Fruit fly (Drosophila melanogaster): ENCODE results near the gene CG34305.
"Not testable (repeated sequence)": the region's sequence is repeated elsewhere in the genome, so short reads cannot be mapped to it uniquely, and the experiment has no call there.

The CG34305 gene

dm6 chr3R:4215264-4215993 lies 27.5 kb downstream of the CG34305 start, which contains the start of gene CG14636:
TSS of gene CG14636 (minus strand) at chr3R:4215314.
- TF ChIP-seq CG33017 (tag; optimal IDR thresholded peaks at IDR 0.05) (no peak), pad (GFP tag; optimal IDR thresholded peaks at IDR 0.05) (no peak), CG5204 (GFP tag; optimal IDR thresholded peaks at IDR 0.05) (no peak), CG11617 (GFP tag; optimal IDR thresholded peaks at IDR 0.05) (no peak), CG7101 (tag; optimal IDR thresholded peaks at IDR 0.05) (no peak), cic (GFP tag; optimal IDR thresholded peaks at IDR 0.05) (no peak), toe (GFP tag; optimal IDR thresholded peaks at IDR 0.05) (no peak), CG1620 (GFP tag; optimal IDR thresholded peaks at IDR 0.05) (no peak)

dm6 chr3R:4214601-4215000 lies 28.3 kb downstream of the CG34305 start:
- no peak for TF ChIP-seq CG11617 (GFP tag; optimal IDR thresholded peaks at IDR 0.05)
- TF ChIP-seq Clk (GFP tag; optimal IDR thresholded peaks at IDR 0.05) = no peak
- no peak for TF ChIP-seq bab1 (GFP tag; optimal IDR thresholded peaks at IDR 0.05)
- no peak for TF ChIP-seq ovo (GFP tag; optimal IDR thresholded peaks at IDR 0.05)
- TF ChIP-seq cnc (optimal IDR thresholded peaks at IDR 0.05) = no peak
- no peak for TF ChIP-seq CG33017 (tag; optimal IDR thresholded peaks at IDR 0.05)
- TF ChIP-seq toe (GFP tag; optimal IDR thresholded peaks at IDR 0.05) = no peak
- TF ChIP-seq CG1620 (GFP tag; optimal IDR thresholded peaks at IDR 0.05) = no peak
- TF ChIP-seq cic (GFP tag; optimal IDR thresholded peaks at IDR 0.05) = no peak
- no peak for TF ChIP-seq CG7045 (GFP tag; optimal IDR thresholded peaks at IDR 0.05)
- TF ChIP-seq CG14711 (tag; optimal IDR thresholded peaks at IDR 0.05) = no peak
- TF ChIP-seq CG7101 (tag; optimal IDR thresholded peaks at IDR 0.05) = no peak
- no peak for TF ChIP-seq CG12768 (GFP tag; optimal IDR thresholded peaks at IDR 0.05)
- no peak for TF ChIP-seq pad (GFP tag; optimal IDR thresholded peaks at IDR 0.05)

dm6 chr3R:4214038-4214437 lies 28.9 kb downstream of the CG34305 start:
- TF ChIP-seq CG7045 (GFP tag; optimal IDR thresholded peaks at IDR 0.05) (peak; percentile 39), CG33017 (tag; optimal IDR thresholded peaks at IDR 0.05) (peak; percentile 12), CG12768 (GFP tag; optimal IDR thresholded peaks at IDR 0.05) (peak; percentile 53), kay (GFP tag; ENCODE audit: borderline replicate concordance) (no peak), toe (GFP tag; optimal IDR thresholded peaks at IDR 0.05) (peak; percentile 23), CG5204 (GFP tag; optimal IDR thresholded peaks at IDR 0.05) (peak; percentile 61), Mnt (GFP tag; optimal IDR thresholded peaks at IDR 0.05) (no peak), CG7101 (tag; optimal IDR thresholded peaks at IDR 0.05) (peak; percentile 17), tj (GFP tag; optimal IDR thresholded peaks at IDR 0.05) (peak; percentile 3), pad (GFP tag; optimal IDR thresholded peaks at IDR 0.05) (no peak), Hr96 (GFP tag; optimal IDR thresholded peaks at IDR 0.05) (peak; percentile 25)

- not testable (repeated sequence) for TF ChIP-seq CG14711 (tag; optimal IDR thresholded peaks at IDR 0.05); kay (GFP tag; ENCODE audit: borderline replicate concordance); CG33017 (tag; optimal IDR thresholded peaks at IDR 0.05)
Measured at dm6 chr3R:4211483-4211882, 31.5 kb downstream of the CG34305 start, which contains the start of gene aux. TSS of gene aux (plus strand) at chr3R:4211783.

dm6 chr3R:4197055-4197454 lies 45.9 kb downstream of the CG34305 start, which contains the start of gene beta-Man:
TSS of gene beta-Man (plus strand) at chr3R:4197206.
- peak; percentile 20 for TF ChIP-seq tj (GFP tag; optimal IDR thresholded peaks at IDR 0.05)
- TF ChIP-seq kay (GFP tag; ENCODE audit: borderline replicate concordance) = no peak
- peak; percentile 8 for TF ChIP-seq CG12768 (GFP tag; optimal IDR thresholded peaks at IDR 0.05)
- TF ChIP-seq CG33017 (tag; optimal IDR thresholded peaks at IDR 0.05) = no peak
- no peak for TF ChIP-seq toe (GFP tag; optimal IDR thresholded peaks at IDR 0.05)
- TF ChIP-seq Clk (GFP tag; optimal IDR thresholded peaks at IDR 0.05) = no peak
- TF ChIP-seq cnc (optimal IDR thresholded peaks at IDR 0.05) = no peak
- TF ChIP-seq cic (GFP tag; optimal IDR thresholded peaks at IDR 0.05) = peak; percentile 2
- TF ChIP-seq CG11617 (GFP tag; optimal IDR thresholded peaks at IDR 0.05) = no peak
- no peak for TF ChIP-seq CG1620 (GFP tag; optimal IDR thresholded peaks at IDR 0.05)
- TF ChIP-seq ovo (GFP tag; optimal IDR thresholded peaks at IDR 0.05) = no peak
- no peak for TF ChIP-seq pad (GFP tag; optimal IDR thresholded peaks at IDR 0.05)
- peak; percentile 66 for TF ChIP-seq bab1 (GFP tag; optimal IDR thresholded peaks at IDR 0.05)
- TF ChIP-seq CG14711 (tag; optimal IDR thresholded peaks at IDR 0.05) = no peak
- TF ChIP-seq Mnt (GFP tag; optimal IDR thresholded peaks at IDR 0.05) = peak; percentile 46
- TF ChIP-seq Crg-1 (GFP tag; optimal IDR thresholded peaks at IDR 0.05) = no peak
- TF ChIP-seq CG7101 (tag; optimal IDR thresholded peaks at IDR 0.05) = peak; percentile 21

Data from whole organism, adult.